Worm (Caenorhabditis elegans): ENCODE results near the gene sri-50.

Gene sri-50

DNA sequence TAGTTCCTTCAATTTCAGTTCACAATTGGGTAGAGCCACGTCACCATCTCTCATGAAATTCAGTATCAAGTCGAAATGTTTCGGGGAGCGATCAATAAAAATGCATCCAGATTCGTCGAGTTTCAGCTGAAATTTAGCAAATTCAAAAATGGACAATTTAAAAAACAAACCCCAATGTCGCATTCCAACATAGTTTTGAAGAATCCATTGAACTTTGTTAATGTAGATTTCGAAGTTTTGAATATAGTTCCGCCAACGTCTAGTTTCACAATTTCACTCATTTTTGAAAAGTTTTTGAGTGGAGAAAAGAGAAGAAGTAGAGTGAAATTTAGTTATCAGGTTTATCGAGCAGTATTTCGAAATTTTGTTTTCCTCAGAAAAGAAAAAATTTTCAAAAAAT lies 18.2 kb downstream of the sri-50 start, which contains the start of gene ZC239.14:
ZC239.14 (minus strand) TSS at position 305 of the 400 bp plus-strand sequence.
- no peak for TF ChIP-seq tbx-7 (tag; optimal IDR thresholded peaks at IDR 0.05)
- no peak for TF ChIP-seq rnt-1 (tag; optimal IDR thresholded peaks at IDR 0.05)
- no peak for TF ChIP-seq nhr-232 (tag; optimal IDR thresholded peaks at IDR 0.05)
- no peak for TF ChIP-seq lim-6 (tag; optimal IDR thresholded peaks at IDR 0.05)
- TF ChIP-seq zip-5 (tag; optimal IDR thresholded peaks at IDR 0.05) = no peak
- TF ChIP-seq fax-1 (tag; optimal IDR thresholded peaks at IDR 0.05) = no peak
- TF ChIP-seq Y22D7AL.16 (tag; optimal IDR thresholded peaks at IDR 0.05) = no peak
- no peak for TF ChIP-seq ceh-19 (GFP tag; optimal IDR thresholded peaks at IDR 0.05)
- no peak for TF ChIP-seq nfya-1 (tag; optimal IDR thresholded peaks at IDR 0.05)
- TF ChIP-seq ceh-18 (tag; optimal IDR thresholded peaks at IDR 0.05) = no peak

DNA sequence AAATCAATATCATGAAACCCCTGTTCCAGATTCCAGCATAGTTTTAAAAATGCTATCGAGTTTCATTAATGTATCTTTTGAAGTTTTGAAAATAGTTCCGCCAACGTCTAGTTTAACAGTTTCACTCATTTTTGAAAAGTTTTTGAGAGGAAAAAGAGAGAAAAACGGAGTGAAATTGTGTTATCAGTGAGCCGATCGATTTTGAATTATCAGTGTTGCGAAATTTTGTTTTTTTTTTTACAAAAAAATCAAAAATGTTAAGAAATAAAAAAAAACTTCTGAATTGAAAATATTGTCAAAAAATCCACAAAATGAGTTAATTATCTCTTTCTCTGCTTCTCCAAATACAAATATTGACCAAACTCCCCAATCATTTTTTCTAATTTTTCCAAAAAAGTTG lies 19.2 kb downstream of the sri-50 start, which contains the start of gene ZC239.13:
ZC239.13 (minus strand) TSS at position 154 of the 400 bp plus-strand sequence.
- no peak for TF ChIP-seq ahr-1 (tag; optimal IDR thresholded peaks at IDR 0.05)
- no peak for TF ChIP-seq che-1 (tag; optimal IDR thresholded peaks at IDR 0.05)
- no peak for TF ChIP-seq pqm-1 (tag; optimal IDR thresholded peaks at IDR 0.05)
- TF ChIP-seq fkh-10 (GFP tag; optimal IDR thresholded peaks at IDR 0.05) = no peak
- no peak for TF ChIP-seq ceh-30 (tag; optimal IDR thresholded peaks at IDR 0.05)
- TF ChIP-seq ref-2 (tag; optimal IDR thresholded peaks at IDR 0.05) = no peak
- TF ChIP-seq ets-4 (tag; optimal IDR thresholded peaks at IDR 0.05) = no peak
- no peak for TF ChIP-seq nhr-11 (tag; optimal IDR thresholded peaks at IDR 0.05)
- no peak for TF ChIP-seq unc-55 (GFP tag; optimal IDR thresholded peaks at IDR 0.05)
- TF ChIP-seq rnt-1 (tag; optimal IDR thresholded peaks at IDR 0.05) = no peak
- no peak for TF ChIP-seq K09A11.1 (tag; optimal IDR thresholded peaks at IDR 0.05; ENCODE audit: insufficient read depth)
- no peak for TF ChIP-seq unc-3 (GFP tag; conservative IDR thresholded peaks at IDR 0.05)
- no peak for TF ChIP-seq unc-3 (tag; optimal IDR thresholded peaks at IDR 0.05)
- no peak for TF ChIP-seq ceh-9 (tag; optimal IDR thresholded peaks at IDR 0.05)
- no peak for TF ChIP-seq ceh-18 (tag; optimal IDR thresholded peaks at IDR 0.05)
- TF ChIP-seq mec-3 (tag; optimal IDR thresholded peaks at IDR 0.05; ENCODE audit: borderline replicate concordance) = no peak
- no peak for TF ChIP-seq ceh-6 (GFP tag; optimal IDR thresholded peaks at IDR 0.05)
- no peak for TF ChIP-seq hlh-15 (tag; optimal IDR thresholded peaks at IDR 0.05)
- no peak for TF ChIP-seq zip-5 (tag; optimal IDR thresholded peaks at IDR 0.05)
- no peak for TF ChIP-seq madf-2 (tag; optimal IDR thresholded peaks at IDR 0.05)

- TF ChIP-seq nhr-11 (tag; optimal IDR thresholded peaks at IDR 0.05) = no peak
These were observed 21.1 kb downstream of the sri-50 start, which contains the start of gene ZC239.15 for ce11 chrII:3224631-3225030. ZC239.15 (minus strand) TSS chrII:3224731.

- no peak for TF ChIP-seq hlh-6 (tag; optimal IDR thresholded peaks at IDR 0.05)
- no peak for TF ChIP-seq gmeb-2 (tag; optimal IDR thresholded peaks at IDR 0.05)
- TF ChIP-seq C08G9.2 (tag; optimal IDR thresholded peaks at IDR 0.05) = no peak
- TF ChIP-seq ceh-9 (tag; optimal IDR thresholded peaks at IDR 0.05) = no peak
- TF ChIP-seq lim-6 (tag; optimal IDR thresholded peaks at IDR 0.05) = no peak
- no peak for TF ChIP-seq ahr-1 (tag; optimal IDR thresholded peaks at IDR 0.05)
- TF ChIP-seq sox-4 (tag; optimal IDR thresholded peaks at IDR 0.05) = no peak
- TF ChIP-seq ceh-14 (tag; optimal IDR thresholded peaks at IDR 0.05) = no peak
- no peak for TF ChIP-seq ceh-18 (tag; optimal IDR thresholded peaks at IDR 0.05)
- TF ChIP-seq ceh-48 (tag; optimal IDR thresholded peaks at IDR 0.05) = no peak
These were observed 21.7 kb downstream of the sri-50 start, which contains the start of gene ZC239.16 for ce11 chrII:3225200-3225599. ZC239.16 (minus strand) TSS chrII:3225319.

DNA sequence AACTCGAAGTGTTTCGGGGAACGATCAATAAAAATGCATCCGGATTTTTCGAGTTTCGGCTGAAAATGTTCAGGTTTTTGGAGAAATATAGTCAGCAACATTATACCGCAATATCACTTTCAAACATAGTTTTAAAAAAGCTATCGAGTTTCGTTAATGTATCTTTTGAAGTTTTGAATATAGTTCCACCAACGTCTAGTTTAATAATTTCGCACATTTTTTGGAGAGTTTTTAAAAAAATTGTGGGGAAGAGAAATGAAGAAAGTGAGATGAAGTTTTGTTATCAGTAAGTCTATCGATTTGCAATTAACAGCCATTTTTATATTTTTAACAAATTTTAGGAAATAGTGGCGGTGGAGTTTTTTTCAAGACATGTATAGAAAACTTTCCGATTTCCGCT lies 22.3 kb downstream of the sri-50 start, which contains the start of gene ZC239.17:
ZC239.17 (minus strand) TSS at position 101 of the 400 bp plus-strand sequence.
- TF ChIP-seq eyg-1 (tag; optimal IDR thresholded peaks at IDR 0.05) (no peak), zip-5 (tag; optimal IDR thresholded peaks at IDR 0.05) (no peak), ceh-31 (tag; optimal IDR thresholded peaks at IDR 0.05) (no peak), ahr-1 (tag; optimal IDR thresholded peaks at IDR 0.05) (no peak)

Data from whole organism, late embryonic.